Worm (Caenorhabditis elegans) whole organism, L1 larva: ENCODE measurements around the gene F10C2.5.

Experiments used
- C34B4.2 ChIP-seq: sonication (generic microtip); optimal IDR thresholded peaks from 2 replicates; lab custom pipeline; 2017; ENCODE audit warnings: mild to moderate bottlenecking, missing genetic modification characterization, missing compliant biosample characterization
- F16B12.6 ChIP-seq: fragments of 150-350 bp; optimal IDR thresholded peaks from 2 replicates; lab custom pipeline; 2014; ENCODE audit warnings: missing biosample characterization, missing genetic modification characterization
- Y116A8C.19 ChIP-seq: sonication (generic microtip); optimal IDR thresholded peaks from 2 replicates; lab custom pipeline; 2016; ENCODE audit warnings: missing compliant biosample characterization, missing genetic modification characterization, borderline replicate concordance
- alr-1 ChIP-seq: fragments of 200-800 bp; sonication (Bioruptor generic); optimal IDR thresholded peaks from 2 replicates; lab custom pipeline; 2018; ENCODE audit warnings: borderline replicate concordance, mild to moderate bottlenecking, missing genetic modification characterization, missing compliant biosample characterization
- ama-1 ChIP-seq: fragments of 150-350 bp; optimal IDR thresholded peaks from 2 replicates; lab custom pipeline; 2014
- ceh-8 ChIP-seq: fragments of 200-800 bp; sonication (Bioruptor generic); optimal IDR thresholded peaks from 2 replicates; lab custom pipeline; 2018; ENCODE audit warnings: mild to moderate bottlenecking, missing genetic modification characterization, moderate library complexity, missing compliant biosample characterization
- ceh-88 ChIP-seq: fragments of 200-800 bp; sonication (Bioruptor generic); IDR thresholded peaks from 2 replicates; pipeline ENCODE4 v1.3.6; 2022; ENCODE audit warnings: missing genetic modification characterization, missing compliant biosample characterization
- ceh-90 ChIP-seq: sonication (generic microtip); optimal IDR thresholded peaks from 2 replicates; lab custom pipeline; 2016; ENCODE audit warnings: missing genetic modification characterization, missing compliant biosample characterization
- ces-1 ChIP-seq: fragments of 150-350 bp; optimal IDR thresholded peaks from 2 replicates; lab custom pipeline; 2014; ENCODE audit warnings: missing biosample characterization, missing genetic modification reagents, missing genetic modification characterization
- dpl-1 ChIP-seq, 3 experiments: fragments of 150-350 bp in 2 of 3; sonication (generic microtip) in 1 of 3; optimal IDR thresholded peaks; 2 replicates each; lab custom pipeline; 2014 to 2017; ENCODE audit warnings: missing biosample characterization in 3 of 3, missing genetic modification characterization in 3 of 3, missing genetic modification reagents in 3 of 3
- dsc-1 ChIP-seq: sonication (generic microtip); optimal IDR thresholded peaks from 2 replicates; lab custom pipeline; 2016; ENCODE audit warnings: mild to moderate bottlenecking, missing genetic modification characterization, missing compliant biosample characterization
- efl-1 ChIP-seq, 4 experiments: fragments of 150-350 bp; optimal IDR thresholded peaks in 3 of 4; peaks in 1 of 4; 1 replicate in 1 of 4; 2 replicates in 3 of 4; lab custom pipeline; 2014; ENCODE audit warnings: missing biosample characterization in 2 of 4, missing genetic modification characterization in 2 of 4, missing genetic modification reagents in 2 of 4
- efl-3 ChIP-seq: fragments of 200-800 bp; sonication (Bioruptor generic); optimal IDR thresholded peaks from 2 replicates; lab custom pipeline; 2018; ENCODE audit warnings: mild to moderate bottlenecking, missing genetic modification characterization, missing compliant biosample characterization
- egl-13 ChIP-seq: sonication (generic microtip); optimal IDR thresholded peaks from 2 replicates; lab custom pipeline; 2016; ENCODE audit warnings: missing genotype, missing genetic modification reagents, missing genetic modification characterization, missing compliant biosample characterization
- egl-27 ChIP-seq, 2 experiments: fragments of 150-350 bp in 1 of 2; sonication (generic microtip); optimal IDR thresholded peaks; 3 replicates each; lab custom pipeline; 2017 to 2018; ENCODE audit warnings: missing biosample characterization in 2 of 2, missing genetic modification characterization in 2 of 2, missing genetic modification reagents in 2 of 2
- elt-2 ChIP-seq: sonication (generic microtip); optimal IDR thresholded peaks from 2 replicates; lab custom pipeline; 2016; ENCODE audit warnings: missing genetic modification characterization, mild to moderate bottlenecking, inconsistent platforms, missing compliant biosample characterization, missing genetic modification reagents
- fkh-10 ChIP-seq: sonication (generic microtip); optimal IDR thresholded peaks from 2 replicates; lab custom pipeline; 2017; ENCODE audit warnings: missing biosample characterization, missing genetic modification reagents, missing genetic modification characterization
- fkh-4 ChIP-seq: sonication (generic microtip); optimal IDR thresholded peaks from 2 replicates; lab custom pipeline; 2016; ENCODE audit warnings: missing compliant biosample characterization, missing genetic modification characterization, borderline replicate concordance
- fos-1 ChIP-seq: fragments of 150-350 bp; optimal IDR thresholded peaks from 2 replicates; lab custom pipeline; 2014; ENCODE audit warnings: missing biosample characterization, missing genetic modification characterization
- hlh-17 ChIP-seq: fragments of 200-800 bp; sonication (Bioruptor generic); optimal IDR thresholded peaks from 2 replicates; lab custom pipeline; 2018; ENCODE audit warnings: missing genetic modification characterization, mild to moderate bottlenecking, missing compliant biosample characterization, moderate library complexity, borderline replicate concordance
- hlh-4 ChIP-seq: sonication (generic microtip); optimal IDR thresholded peaks from 2 replicates; lab custom pipeline; 2016; ENCODE audit warnings: mild to moderate bottlenecking, missing genetic modification characterization, missing compliant biosample characterization
- jun-1 ChIP-seq: fragments of 150-350 bp; optimal IDR thresholded peaks from 2 replicates; lab custom pipeline; 2014; ENCODE audit warnings: missing biosample characterization, missing genetic modification reagents, missing genetic modification characterization
- lin-15B ChIP-seq: fragments of 150-350 bp; sonication (generic microtip); optimal IDR thresholded peaks from 3 replicates; lab custom pipeline; 2014; ENCODE audit warnings: missing biosample characterization, missing genetic modification characterization
- lin-35 ChIP-seq, 2 experiments: fragments of 150-350 bp; optimal IDR thresholded peaks; 2 replicates each; lab custom pipeline; 2014; ENCODE audit warnings: missing biosample characterization in 2 of 2, missing genetic modification characterization in 2 of 2, missing genetic modification reagents in 2 of 2
- lin-39 ChIP-seq: fragments of 150-350 bp; optimal IDR thresholded peaks from 2 replicates; lab custom pipeline; 2014; ENCODE audit warnings: missing biosample characterization, missing genetic modification reagents, missing genetic modification characterization
- mab-9 ChIP-seq: fragments of 200-800 bp; sonication (Bioruptor generic); IDR thresholded peaks from 2 replicates; pipeline ENCODE4 v1.3.6; 2022; ENCODE audit warnings: missing genetic modification reagents, missing genetic modification characterization, missing compliant biosample characterization
- mdl-1 ChIP-seq, 2 experiments: fragments of 150-350 bp; optimal IDR thresholded peaks; 2 replicates each; lab custom pipeline; 2014 to 2017; ENCODE audit warnings: missing biosample characterization in 2 of 2, missing genetic modification characterization in 2 of 2, inconsistent platforms in 1 of 2
- mep-1 ChIP-seq: fragments of 150-350 bp; optimal IDR thresholded peaks from 2 replicates; lab custom pipeline; 2014; ENCODE audit warnings: missing biosample characterization, missing genetic modification characterization
- nhr-11 ChIP-seq: fragments of 150-350 bp; optimal IDR thresholded peaks from 2 replicates; lab custom pipeline; 2014; ENCODE audit warnings: missing biosample characterization, missing genetic modification characterization
- nhr-12 ChIP-seq: sonication (generic microtip); optimal IDR thresholded peaks from 2 replicates; lab custom pipeline; 2017; ENCODE audit warnings: missing biosample characterization, missing genetic modification characterization
- nhr-237 ChIP-seq: fragments of 150-350 bp; optimal IDR thresholded peaks from 2 replicates; lab custom pipeline; 2014; ENCODE audit warnings: missing biosample characterization, missing genetic modification characterization
- nhr-28 ChIP-seq: fragments of 150-350 bp; optimal IDR thresholded peaks from 2 replicates; lab custom pipeline; 2014; ENCODE audit warnings: missing biosample characterization, missing genetic modification characterization
- nhr-71 ChIP-seq: sonication (generic microtip); optimal IDR thresholded peaks from 2 replicates; lab custom pipeline; 2016; ENCODE audit warnings: mild to moderate bottlenecking, missing genetic modification characterization, moderate library complexity, missing compliant biosample characterization
- nhr-76 ChIP-seq: sonication (generic microtip); optimal IDR thresholded peaks from 2 replicates; lab custom pipeline; 2017; ENCODE audit warnings: missing biosample characterization, missing genetic modification characterization
- nhr-84 ChIP-seq: sonication (generic microtip); optimal IDR thresholded peaks from 2 replicates; lab custom pipeline; 2017; ENCODE audit warnings: missing biosample characterization, missing genetic modification characterization
- nhr-90 ChIP-seq: sonication (generic microtip); optimal IDR thresholded peaks from 2 replicates; lab custom pipeline; 2016; ENCODE audit warnings: mild to moderate bottlenecking, missing genetic modification characterization, missing compliant biosample characterization; ENCODE audit not compliant: poor library complexity
- pax-3 ChIP-seq: fragments of 200-800 bp; sonication (Bioruptor generic); optimal IDR thresholded peaks from 2 replicates; lab custom pipeline; 2018; ENCODE audit warnings: mild to moderate bottlenecking, missing genetic modification characterization, moderate library complexity, missing compliant biosample characterization
- rnt-1 ChIP-seq: sonication (generic microtip); optimal IDR thresholded peaks from 2 replicates; lab custom pipeline; 2016; ENCODE audit warnings: mild to moderate bottlenecking, missing genetic modification characterization, moderate library complexity, missing compliant biosample characterization
- skn-1 ChIP-seq: fragments of 150-350 bp; optimal IDR thresholded peaks from 2 replicates; lab custom pipeline; 2014; ENCODE audit warnings: missing biosample characterization, missing genetic modification characterization
- snpc-4 ChIP-seq: fragments of 150-350 bp; optimal IDR thresholded peaks from 2 replicates; lab custom pipeline; 2014; ENCODE audit warnings: missing biosample characterization, missing genetic modification characterization
- sox-4 ChIP-seq: sonication (generic microtip); optimal IDR thresholded peaks from 2 replicates; lab custom pipeline; 2016; ENCODE audit warnings: missing genetic modification characterization, missing compliant biosample characterization
- swsn-7 ChIP-seq: sonication (generic microtip); optimal IDR thresholded peaks from 2 replicates; lab custom pipeline; 2016; ENCODE audit warnings: missing genetic modification characterization, missing compliant biosample characterization
- tlp-1 ChIP-seq: fragments of 150-350 bp; optimal IDR thresholded peaks from 2 replicates; lab custom pipeline; 2014; ENCODE audit warnings: missing biosample characterization, missing genetic modification characterization
- unc-130 ChIP-seq: fragments of 150-350 bp; optimal IDR thresholded peaks from 2 replicates; lab custom pipeline; 2017; ENCODE audit warnings: missing biosample characterization, missing genetic modification characterization, inconsistent platforms
- unc-30 ChIP-seq: sonication (generic microtip); optimal IDR thresholded peaks from 2 replicates; lab custom pipeline; 2017; ENCODE audit warnings: missing biosample characterization, missing genetic modification characterization
- unc-86 ChIP-seq: sonication (generic microtip); optimal IDR thresholded peaks from 2 replicates; lab custom pipeline; 2016; ENCODE audit warnings: missing genetic modification characterization, missing compliant biosample characterization
- vab-15 ChIP-seq: sonication (generic microtip); optimal IDR thresholded peaks from 2 replicates; lab custom pipeline; 2017; ENCODE audit warnings: missing genotype, mild to moderate bottlenecking, missing genetic modification characterization, missing compliant biosample characterization
- xbp-1 ChIP-seq: sonication (generic microtip); optimal IDR thresholded peaks from 2 replicates; lab custom pipeline; 2016; ENCODE audit warnings: missing genetic modification characterization, missing compliant biosample characterization
- ztf-11 ChIP-seq, 2 experiments: sonication (generic microtip); optimal IDR thresholded peaks; 2 replicates each; lab custom pipeline; 2016 to 2017; ENCODE audit warnings: missing genetic modification characterization in 2 of 2, missing biosample characterization in 1 of 2, missing compliant biosample characterization in 1 of 2

F10C2.5 gene

ce11 chrV:12040823-12041606, 4.2 kb upstream of the F10C2.5 start, which contains the start of the genes kup-1 and F10C2.4 (continued):
- TF ChIP-seq nhr-71 (tag; lab: Kevin White, UChicago) (peak; percentile 82), efl-1 (optimal IDR thresholded peaks at IDR 0.05; lab: Kevin White, UChicago) (peak; percentile 89 to 95), efl-1 (GFP tag; optimal IDR thresholded peaks at IDR 0.05 in 1 of 2; lab: Kevin White, UChicago) (peak; percentile 94 to 99), ceh-90 (no peak), hlh-4 (tag; lab: Kevin White, UChicago) (no peak), C34B4.2 (tag; lab: Kevin White, UChicago) (no peak), ama-1 (no peak), Y116A8C.19 (no peak), rnt-1 (tag; lab: Kevin White, UChicago) (peak; percentile 50), sox-4 (tag; lab: Kevin White, UChicago) (no peak), vab-15 (no peak), mab-9 (GFP tag; lab: Robert Waterston, UW) (no peak), nhr-76 (no peak), egl-27 (tag; optimal IDR thresholded peaks at IDR 0.05; lab: Kevin White, UChicago) (no peak), dsc-1 (peak; percentile 28), alr-1 (tag; lab: Kevin White, UChicago) (no peak), nhr-237 (tag; lab: Kevin White, UChicago) (no peak), fkh-10 (GFP tag; lab: Kevin White, UChicago) (no peak), efl-3 (GFP tag; lab: Kevin White, UChicago) (no peak), egl-13 (no peak), mdl-1 (tag; optimal IDR thresholded peaks at IDR 0.05; lab: Kevin White, UChicago) (no peak), ceh-88 (GFP tag; lab: Robert Waterston, UW) (no peak), hlh-17 (no peak), nhr-28 (tag; lab: Kevin White, UChicago) (no peak), pax-3 (tag; lab: Kevin White, UChicago) (peak; percentile 55), ceh-8 (GFP tag; lab: Kevin White, UChicago) (no peak), nhr-90 (peak; percentile 27), tlp-1 (tag; lab: Kevin White, UChicago) (no peak), ztf-11 (tag; optimal IDR thresholded peaks at IDR 0.05; lab: Kevin White, UChicago) (no peak), fos-1 (tag; lab: Kevin White, UChicago) (no peak), lin-35 (GFP tag; optimal IDR thresholded peaks at IDR 0.05; lab: Kevin White, UChicago) (peak; percentile 93 to 96), swsn-7 (peak; percentile 54), nhr-12 (tag; lab: Kevin White, UChicago) (no peak), ces-1 (GFP tag; lab: Kevin White, UChicago) (no peak), F16B12.6 (peak; percentile 11), mep-1 (peak; percentile 5), elt-2 (tag; lab: Kevin White, UChicago) (no peak)

ce11 chrV:12047735-12048134, 2.5 kb downstream of the F10C2.5 start:
- TF ChIP-seq snpc-4 (tag; lab: Kevin White, UChicago) (peak; percentile 56), nhr-84 (tag; lab: Kevin White, UChicago) (no peak), elt-2 (tag; lab: Kevin White, UChicago) (no peak)

ce11 chrV:12048445-12048844, 3.2 kb downstream of the F10C2.5 start, which contains the start of gene dars-2:
Gene dars-2 (plus strand): TSS chrV:12048745.
- TF ChIP-seq unc-86 (tag; lab: Kevin White, UChicago) (no peak), unc-130 (no peak), xbp-1 (tag; lab: Kevin White, UChicago) (no peak), nhr-11 (tag; lab: Kevin White, UChicago) (no peak), jun-1 (tag; lab: Kevin White, UChicago) (no peak), fkh-4 (no peak), efl-1 (optimal IDR thresholded peaks at IDR 0.05; lab: Kevin White, UChicago) (no peak), efl-1 (GFP tag; optimal IDR thresholded peaks at IDR 0.05 in 1 of 2; lab: Kevin White, UChicago) (no peak), lin-15B (tag; lab: Kevin White, UChicago) (no peak), C34B4.2 (tag; lab: Kevin White, UChicago) (no peak), skn-1 (no peak), unc-30 (tag; lab: Kevin White, UChicago) (no peak), nhr-237 (tag; lab: Kevin White, UChicago) (no peak), ces-1 (GFP tag; lab: Kevin White, UChicago) (no peak), dpl-1 (GFP tag; optimal IDR thresholded peaks at IDR 0.05; lab: Kevin White, UChicago) (no peak), efl-3 (GFP tag; lab: Kevin White, UChicago) (no peak), hlh-4 (tag; lab: Kevin White, UChicago) (no peak), lin-39 (no peak)
